Worm (Caenorhabditis elegans): Measurements from ENCODE around the gene F45E4.6.
"Not testable (repeated sequence)": the region's sequence is repeated elsewhere in the genome, so short reads cannot be mapped to it uniquely, and the experiment has no call there.

The F45E4.6 gene

ce11 chrIV:7632535-7632934, at the start of gene F45E4.6:
Gene F45E4.6 (minus strand): TSS chrIV:7632548.
- TF ChIP-seq unc-62 (GFP tag; optimal IDR thresholded peaks at IDR 0.05), result no peak

DNA sequence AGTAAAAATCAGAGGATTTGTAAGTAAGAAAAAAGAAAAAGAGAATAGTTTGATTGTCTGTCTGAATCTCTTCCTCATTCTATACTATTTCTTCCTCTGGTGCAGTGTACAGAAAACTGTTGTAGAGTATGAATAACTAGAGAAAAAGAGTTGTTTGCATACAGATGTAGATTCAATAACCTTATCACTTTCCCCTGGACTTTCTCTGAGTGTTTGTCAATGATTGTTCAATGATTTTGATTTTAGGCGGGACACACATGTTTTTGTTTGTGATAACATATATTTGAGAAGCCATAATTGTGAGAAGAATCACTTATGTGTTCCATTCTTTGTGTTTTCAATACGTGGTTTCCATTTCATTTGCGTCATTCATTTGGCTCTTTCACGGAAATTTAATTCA, 46.8 kb upstream of the F45E4.6 start:
- TF ChIP-seq unc-62 (GFP tag; optimal IDR thresholded peaks at IDR 0.05), result no peak

DNA sequence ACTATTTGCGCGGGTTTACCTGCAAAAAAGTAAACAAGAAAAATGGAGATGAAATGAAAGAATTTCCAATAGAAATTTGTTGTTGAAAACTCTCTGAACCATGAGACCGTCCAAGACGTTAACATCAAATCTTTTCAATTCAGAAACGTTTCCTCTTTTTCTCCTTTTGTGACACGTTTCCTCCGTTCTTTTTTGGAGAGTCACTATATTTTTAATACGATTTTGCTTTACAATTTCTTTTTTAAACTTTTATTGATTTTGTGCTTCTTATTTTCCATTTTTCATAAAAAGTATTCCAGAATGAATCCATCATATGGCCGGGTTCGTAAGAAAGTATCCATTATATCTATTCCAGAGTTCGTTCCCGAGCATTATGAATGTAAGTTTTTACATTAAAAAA, 42.5 kb upstream of the F45E4.6 start, which contains the start of gene itr-1:
itr-1 (plus strand) TSS at position 301 of the 400 bp plus-strand sequence.
- TF ChIP-seq unc-62 (GFP tag; optimal IDR thresholded peaks at IDR 0.05), result no peak

DNA sequence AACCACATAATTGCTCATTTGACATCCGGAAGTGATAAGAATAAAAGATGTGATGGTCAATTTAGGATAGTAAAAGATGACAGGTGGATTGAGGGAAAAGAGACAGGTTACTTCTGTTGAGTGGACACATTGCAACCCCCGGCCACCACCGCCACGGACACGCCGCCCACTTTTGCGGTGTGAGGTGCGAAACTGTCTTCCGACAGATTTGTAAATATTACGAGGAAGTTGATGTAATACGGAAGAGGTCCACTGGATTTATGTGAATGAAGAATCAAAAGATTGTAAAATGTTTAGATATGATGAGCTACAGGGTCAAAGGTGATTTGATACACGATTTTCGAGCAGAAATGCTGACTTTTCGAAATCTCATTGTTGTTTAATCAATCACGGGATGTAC, 40.5 kb upstream of the F45E4.6 start, which contains the start of gene C08G9.2:
C08G9.2 (minus strand) TSS at position 101 of the 400 bp plus-strand sequence.
- no peak for TF ChIP-seq unc-62 (GFP tag; optimal IDR thresholded peaks at IDR 0.05)

DNA sequence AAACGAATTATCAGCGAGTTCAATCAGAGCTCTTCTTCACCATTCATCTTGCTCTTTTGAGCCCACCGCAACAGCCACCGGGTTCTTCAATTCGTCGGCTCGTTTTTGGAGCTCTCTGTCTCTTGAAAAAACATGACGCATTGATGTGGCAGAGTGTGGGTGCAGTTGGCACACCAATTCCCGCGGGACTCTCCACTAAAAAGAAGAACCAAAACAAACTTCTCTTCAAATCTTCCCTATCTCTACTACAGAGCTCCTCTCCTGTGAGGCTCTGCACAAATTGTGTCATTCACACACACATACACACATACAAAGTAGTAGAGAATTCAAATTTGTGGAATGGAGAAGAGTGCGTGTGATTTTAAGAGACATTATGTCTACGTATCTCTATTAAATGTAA, 30.7 kb upstream of the F45E4.6 start:
- no peak for TF ChIP-seq unc-62 (GFP tag; optimal IDR thresholded peaks at IDR 0.05)

ce11 chrIV:7661569-7661968, 29.2 kb upstream of the F45E4.6 start:
- no peak for TF ChIP-seq unc-62 (GFP tag; optimal IDR thresholded peaks at IDR 0.05)

DNA sequence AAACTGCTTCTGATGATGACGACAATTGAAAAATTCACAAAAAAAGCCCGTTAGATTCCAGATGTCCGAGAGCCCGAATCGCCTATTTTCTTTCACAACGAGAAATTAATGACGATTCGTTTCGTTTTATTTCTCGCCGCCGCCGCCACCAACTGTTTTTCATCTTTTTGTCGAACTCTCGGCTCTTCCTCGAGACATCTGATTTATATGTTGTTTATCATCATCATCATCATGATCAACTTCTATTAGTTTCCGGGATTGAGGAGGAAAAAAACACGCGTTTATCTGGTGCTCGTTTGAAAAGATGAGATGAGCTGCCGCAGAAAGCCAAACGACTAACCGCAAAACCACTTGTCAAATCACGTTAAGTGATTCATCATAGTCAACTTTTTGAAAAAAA, 27.1 kb upstream of the F45E4.6 start:
- TF ChIP-seq unc-62 (GFP tag; optimal IDR thresholded peaks at IDR 0.05), result no peak

- no peak for TF ChIP-seq unc-62 (GFP tag; optimal IDR thresholded peaks at IDR 0.05)
These were observed 26.2 kb upstream of the F45E4.6 start, which contains the start of gene C08G9.1 for ce11 chrIV:7658589-7658988. Gene C08G9.1 (plus strand): TSS chrIV:7658763.

DNA sequence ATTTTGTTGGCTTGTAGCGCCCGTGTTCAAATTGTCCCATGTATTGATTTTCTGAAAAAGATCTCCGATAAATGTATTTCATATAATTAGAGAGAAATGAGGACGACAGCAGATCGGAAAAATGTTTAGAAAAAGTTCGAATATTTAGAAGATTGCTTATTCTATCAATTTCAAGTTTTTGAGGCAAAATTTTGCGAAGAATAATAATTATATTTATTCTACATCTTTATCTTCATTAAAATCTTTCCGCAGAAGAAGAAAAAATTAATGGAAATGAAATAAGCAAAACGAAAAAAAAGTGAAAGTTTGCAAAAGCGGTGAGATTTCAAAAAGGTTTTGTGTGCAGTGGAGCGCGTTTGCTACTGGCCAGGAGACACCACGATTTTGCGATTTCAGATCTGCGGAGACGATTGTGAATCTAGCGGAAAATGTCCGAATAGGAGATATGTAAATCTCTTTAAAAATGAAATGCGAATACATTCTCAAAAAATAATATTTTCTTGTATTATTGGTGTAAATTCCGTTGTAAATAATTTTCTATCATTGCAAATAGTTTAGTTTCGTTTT, 21.9 kb upstream of the F45E4.6 start, which contains the start of gene nrde-4:
nrde-4 (minus strand) TSS at position 51 of the 567 bp plus-strand sequence.
- TF ChIP-seq unc-62 (GFP tag; optimal IDR thresholded peaks at IDR 0.05), result no peak

DNA sequence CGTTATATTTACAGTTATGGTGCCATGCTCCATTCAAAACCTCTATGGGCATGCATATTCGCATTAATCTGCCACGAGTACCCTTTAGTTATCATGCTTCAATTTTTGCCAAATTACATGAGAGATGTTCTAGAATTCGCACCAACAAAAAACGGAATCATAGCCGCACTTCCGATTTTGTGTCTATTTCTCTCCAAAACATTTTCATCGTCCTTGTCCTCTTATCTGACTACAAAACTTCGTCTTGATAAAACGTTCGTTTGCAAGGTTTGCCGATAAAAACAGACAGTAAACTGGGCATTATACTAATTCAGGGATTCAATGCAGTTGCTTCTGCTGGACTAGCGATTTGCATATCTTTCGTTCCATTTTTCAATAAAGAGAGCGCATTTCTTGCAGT, 20.9 kb upstream of the F45E4.6 start:
- TF ChIP-seq unc-62 (GFP tag; optimal IDR thresholded peaks at IDR 0.05), result no peak

- no peak for TF ChIP-seq unc-62 (GFP tag; optimal IDR thresholded peaks at IDR 0.05)
These were observed 18.8 kb upstream of the F45E4.6 start, which contains the start of gene cima-1 for ce11 chrIV:7651120-7651519. Gene cima-1 (plus strand): TSS chrIV:7651459.

- no peak for TF ChIP-seq unc-62 (GFP tag; optimal IDR thresholded peaks at IDR 0.05)
These were observed 18.1 kb upstream of the F45E4.6 start for ce11 chrIV:7650433-7650832.

DNA sequence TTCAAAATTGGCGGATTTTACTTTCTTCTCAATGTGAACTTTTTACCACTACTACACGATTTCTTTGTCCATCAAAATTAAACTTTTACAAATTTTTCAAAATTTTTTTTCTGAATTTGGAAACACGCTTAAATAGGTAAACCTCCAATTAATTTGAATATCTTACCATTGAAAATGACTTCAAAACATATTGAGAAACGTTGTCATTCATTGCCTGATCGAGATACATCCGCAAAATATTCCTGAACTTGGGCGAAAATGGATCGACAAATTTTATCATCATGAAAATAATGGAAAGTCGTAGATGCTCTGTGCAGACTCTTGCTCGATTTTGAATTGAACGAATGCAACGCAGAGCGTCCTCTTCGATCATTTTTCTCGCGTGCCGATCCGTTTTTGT, 14.5 kb upstream of the F45E4.6 start:
- no peak for TF ChIP-seq unc-62 (GFP tag; optimal IDR thresholded peaks at IDR 0.05)

ce11 chrIV:7646119-7646518, 13.8 kb upstream of the F45E4.6 start, which contains the start of gene hmg-5:
Gene hmg-5 (minus strand): TSS chrIV:7646219.
- TF ChIP-seq unc-62 (GFP tag; optimal IDR thresholded peaks at IDR 0.05), result no peak

ce11 chrIV:7642971-7643370, 10.6 kb upstream of the F45E4.6 start, which contains the start of gene nlp-20:
Gene nlp-20 (minus strand): TSS chrIV:7643071.
- no peak for TF ChIP-seq unc-62 (GFP tag; optimal IDR thresholded peaks at IDR 0.05)

DNA sequence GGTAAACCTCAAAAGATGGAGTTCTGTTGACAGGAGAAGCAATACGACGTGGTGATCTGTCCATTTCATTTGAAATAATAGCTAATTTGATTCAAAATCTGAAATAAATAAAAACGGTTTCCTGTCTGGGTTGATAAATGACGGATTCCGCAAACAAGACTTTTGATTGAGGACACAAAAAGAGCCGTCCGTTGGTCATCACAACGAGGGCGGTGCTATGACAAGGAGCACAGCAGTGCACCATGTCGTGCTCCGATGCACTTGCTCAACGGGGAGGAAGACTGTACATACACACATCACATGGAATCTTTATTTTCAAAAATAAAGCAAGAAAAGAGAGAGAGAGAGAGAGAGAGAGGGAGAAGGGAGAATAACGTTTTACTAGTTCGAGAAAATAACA, 9.4 kb upstream of the F45E4.6 start, which contains the start of gene nep-16:
nep-16 (minus strand) TSS at position 101 of the 400 bp plus-strand sequence.
- TF ChIP-seq unc-62 (GFP tag; optimal IDR thresholded peaks at IDR 0.05), result no peak

- TF ChIP-seq unc-62 (GFP tag; optimal IDR thresholded peaks at IDR 0.05), result not testable (repeated sequence)
These were observed 2.2 kb upstream of the F45E4.6 start, which contains the start of gene warf-1 for ce11 chrIV:7634578-7634977. Gene warf-1 (plus strand): TSS chrIV:7634786.
